Worm (Caenorhabditis elegans) whole organism, late embryonic: ENCODE results near the gene nlp-30.

Source experiments
- C38D4.7 ChIP-seq: fragments of 200-800 bp; sonication (Bioruptor generic); optimal IDR thresholded peaks from 2 replicates; lab custom pipeline; 2018; ENCODE audit warnings: mild to moderate bottlenecking, missing genetic modification characterization, moderate library complexity, missing compliant biosample characterization
- F13H6.1 ChIP-seq: sonication (generic microtip); optimal IDR thresholded peaks from 2 replicates; lab custom pipeline; 2016; ENCODE audit warnings: missing genetic modification characterization, missing compliant biosample characterization
- Y22D7AL.16 ChIP-seq: sonication (generic microtip); optimal IDR thresholded peaks from 2 replicates; lab custom pipeline; 2016; ENCODE audit warnings: missing genetic modification characterization, missing compliant biosample characterization
- ceh-18 ChIP-seq: sonication (generic microtip); optimal IDR thresholded peaks from 2 replicates; lab custom pipeline; 2016; ENCODE audit warnings: missing genetic modification characterization, missing compliant biosample characterization
- ceh-19 ChIP-seq: fragments of 200-800 bp; sonication (Bioruptor generic); optimal IDR thresholded peaks from 2 replicates; lab custom pipeline; 2018; ENCODE audit warnings: mild to moderate bottlenecking, missing genetic modification characterization, missing compliant biosample characterization
- ceh-22 ChIP-seq: sonication (generic microtip); optimal IDR thresholded peaks from 2 replicates; lab custom pipeline; 2017; ENCODE audit warnings: missing biosample characterization, missing genetic modification characterization
- ceh-31 ChIP-seq: sonication (generic microtip); optimal IDR thresholded peaks from 2 replicates; lab custom pipeline; 2016; ENCODE audit warnings: missing genetic modification characterization, missing compliant biosample characterization
- ceh-34 ChIP-seq: sonication (generic microtip); optimal IDR thresholded peaks from 2 replicates; lab custom pipeline; 2016; ENCODE audit warnings: mild to moderate bottlenecking, missing genetic modification characterization, missing compliant biosample characterization
- ceh-6 ChIP-seq: fragments of 200-800 bp; sonication (Bioruptor generic); optimal IDR thresholded peaks from 2 replicates; lab custom pipeline; 2018; ENCODE audit warnings: mild to moderate bottlenecking, missing genetic modification characterization, missing compliant biosample characterization
- ceh-9 ChIP-seq: sonication (generic microtip); optimal IDR thresholded peaks from 2 replicates; lab custom pipeline; 2016; ENCODE audit warnings: mild to moderate bottlenecking, missing genetic modification characterization, inconsistent platforms, missing compliant biosample characterization
- che-1 ChIP-seq: sonication (generic microtip); optimal IDR thresholded peaks from 2 replicates; lab custom pipeline; 2016; ENCODE audit warnings: mild to moderate bottlenecking, missing genetic modification characterization, missing compliant biosample characterization
- elt-4 ChIP-seq: sonication (generic microtip); optimal IDR thresholded peaks from 2 replicates; lab custom pipeline; 2016; ENCODE audit warnings: missing genetic modification characterization, missing compliant biosample characterization
- ets-4 ChIP-seq: sonication (generic microtip); optimal IDR thresholded peaks from 2 replicates; lab custom pipeline; 2016; ENCODE audit warnings: missing genetic modification characterization, missing compliant biosample characterization
- eyg-1 ChIP-seq: sonication (generic microtip); optimal IDR thresholded peaks from 2 replicates; lab custom pipeline; 2016; ENCODE audit warnings: missing genotype, missing genetic modification characterization, missing compliant biosample characterization
- hlh-13 ChIP-seq: fragments of 200-800 bp; sonication (Bioruptor generic); optimal IDR thresholded peaks from 2 replicates; lab custom pipeline; 2018; ENCODE audit warnings: mild to moderate bottlenecking, missing genetic modification characterization, missing compliant biosample characterization
- hlh-8 ChIP-seq: sonication (generic microtip); optimal IDR thresholded peaks from 2 replicates; lab custom pipeline; 2016; ENCODE audit warnings: missing genotype, missing genetic modification characterization, missing compliant biosample characterization
- nfya-1 ChIP-seq: sonication (generic microtip); optimal IDR thresholded peaks from 2 replicates; lab custom pipeline; 2017; ENCODE audit warnings: missing genetic modification characterization, mild to moderate bottlenecking, missing compliant biosample characterization, antibody characterized with exemption, moderate library complexity
- nhr-11 ChIP-seq: fragments of 150-350 bp; optimal IDR thresholded peaks from 2 replicates; lab custom pipeline; 2014; ENCODE audit warnings: missing biosample characterization, missing genetic modification characterization
- npax-4 ChIP-seq: sonication (generic microtip); optimal IDR thresholded peaks from 2 replicates; lab custom pipeline; 2016; ENCODE audit warnings: missing genetic modification characterization, missing compliant biosample characterization
- pat-9 ChIP-seq: fragments of 200-800 bp; sonication (Bioruptor generic); optimal IDR thresholded peaks from 2 replicates; lab custom pipeline; 2018; ENCODE audit warnings: mild to moderate bottlenecking, missing genetic modification characterization, moderate library complexity, missing compliant biosample characterization
- pha-4 ChIP-seq: fragments of 150-350 bp; optimal IDR thresholded peaks from 2 replicates; lab custom pipeline; 2018; ENCODE audit warnings: missing biosample characterization, missing genetic modification reagents, missing genetic modification characterization
- pqm-1 ChIP-seq: sonication (generic microtip); optimal IDR thresholded peaks from 2 replicates; lab custom pipeline; 2016; ENCODE audit warnings: missing genetic modification characterization, missing compliant biosample characterization
- ref-2 ChIP-seq: sonication (generic microtip); optimal IDR thresholded peaks from 2 replicates; lab custom pipeline; 2016; ENCODE audit warnings: missing genetic modification characterization, missing compliant biosample characterization
- sox-2 ChIP-seq: fragments of 200-800 bp; sonication (Bioruptor generic); IDR thresholded peaks from 2 replicates; pipeline ENCODE4 v1.3.6; 2022; ENCODE audit warnings: missing genetic modification reagents, missing genetic modification characterization, missing compliant biosample characterization
- tbx-2 ChIP-seq: sonication (generic microtip); optimal IDR thresholded peaks from 2 replicates; lab custom pipeline; 2016; ENCODE audit warnings: missing genetic modification characterization, missing compliant biosample characterization
- unc-42 ChIP-seq: sonication (generic microtip); optimal IDR thresholded peaks from 2 replicates; lab custom pipeline; 2016; ENCODE audit warnings: missing genotype, missing genetic modification characterization, missing compliant biosample characterization
- zip-5 ChIP-seq: sonication (generic microtip); optimal IDR thresholded peaks from 2 replicates; lab custom pipeline; 2016; ENCODE audit warnings: missing genetic modification characterization, missing compliant biosample characterization

nlp-30 gene

DNA sequence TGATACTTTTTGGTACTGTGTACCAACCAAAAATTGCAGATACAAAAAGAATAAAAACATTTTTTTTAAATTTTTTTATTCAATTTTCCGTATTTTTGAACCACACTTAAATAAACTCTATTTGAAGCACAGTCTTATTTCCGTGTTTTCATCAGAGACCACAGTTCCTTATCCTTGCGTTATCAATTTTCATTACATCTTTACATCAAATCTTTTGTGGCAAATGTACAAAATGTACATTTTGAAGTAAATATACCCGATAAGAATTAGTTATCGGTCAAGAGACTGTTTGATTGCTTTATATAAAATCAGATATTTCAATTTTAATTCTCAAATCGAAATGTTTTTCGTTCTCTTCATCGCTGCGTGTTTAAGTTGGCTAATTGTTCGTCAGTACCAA, 40.5 kb downstream of the nlp-30 start, which contains the start of gene cyp-35A3:
TSS of gene cyp-35A3 (plus strand) at position 301 of the 400 bp plus-strand sequence.
- TF ChIP-seq pha-4 (no peak), Y22D7AL.16 (no peak), pat-9 (tag; lab: Kevin White, UChicago) (no peak), hlh-13 (GFP tag; lab: Kevin White, UChicago) (no peak), che-1 (tag; lab: Kevin White, UChicago) (no peak), ets-4 (tag; lab: Kevin White, UChicago) (no peak), ceh-22 (no peak), eyg-1 (tag; lab: Kevin White, UChicago) (no peak), tbx-2 (tag; lab: Kevin White, UChicago) (no peak)

DNA sequence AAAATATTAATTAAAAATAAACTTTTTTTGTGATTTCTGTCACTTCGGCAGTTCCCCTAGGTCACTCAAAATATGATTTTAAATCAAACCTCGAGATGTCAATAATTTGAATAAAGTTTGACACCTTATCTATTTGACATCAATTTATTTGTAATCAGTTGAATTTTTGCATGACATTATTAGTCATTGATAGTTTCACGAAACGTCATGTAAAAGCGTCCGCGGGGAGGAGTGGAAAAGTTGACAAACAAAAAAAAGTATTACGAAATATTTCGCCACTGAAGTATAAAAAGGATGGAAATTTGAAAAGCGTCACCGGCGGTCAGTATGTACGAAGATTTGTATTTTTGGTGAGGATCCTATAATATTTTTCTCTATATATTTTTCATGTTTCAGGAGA, 43.0 kb downstream of the nlp-30 start, which contains the start of gene K09D9.1:
TSS of gene K09D9.1 (plus strand) at position 271 of the 400 bp plus-strand sequence.
- TF ChIP-seq elt-4 (tag; lab: Kevin White, UChicago) = no peak

DNA sequence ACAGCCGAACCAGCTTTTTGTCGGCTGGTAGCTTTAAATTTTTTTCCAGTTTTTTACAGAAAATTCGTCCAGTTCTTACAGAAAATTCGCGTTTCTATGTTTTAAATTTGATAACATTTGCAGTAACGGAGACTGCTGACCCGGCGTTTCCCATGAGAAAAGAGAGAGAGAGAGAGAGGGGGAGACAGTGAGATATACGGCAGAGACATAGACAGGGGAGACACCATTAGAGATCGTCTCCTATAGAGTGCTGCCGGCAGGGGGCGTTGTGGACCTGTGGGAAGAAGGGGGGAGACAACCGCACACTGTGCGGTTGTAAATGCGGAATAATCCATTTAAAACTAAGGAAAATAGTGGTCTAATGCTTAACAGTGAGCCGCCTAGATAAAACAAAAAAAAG, 47.8 kb downstream of the nlp-30 start:
- TF ChIP-seq nhr-11 (tag; lab: Kevin White, UChicago) = no peak
- TF ChIP-seq ref-2 (tag; lab: Kevin White, UChicago) = peak; percentile 60
- TF ChIP-seq hlh-8 (tag; lab: Kevin White, UChicago) = no peak
- TF ChIP-seq ceh-6 (GFP tag; lab: Kevin White, UChicago) = no peak
- TF ChIP-seq ceh-31 (tag; lab: Kevin White, UChicago) = peak; percentile 31
- peak; percentile 3 for TF ChIP-seq unc-42
- no peak for TF ChIP-seq ceh-18 (tag; lab: Kevin White, UChicago)
- TF ChIP-seq ceh-34 = no peak
- TF ChIP-seq nfya-1 = peak; percentile 49

DNA sequence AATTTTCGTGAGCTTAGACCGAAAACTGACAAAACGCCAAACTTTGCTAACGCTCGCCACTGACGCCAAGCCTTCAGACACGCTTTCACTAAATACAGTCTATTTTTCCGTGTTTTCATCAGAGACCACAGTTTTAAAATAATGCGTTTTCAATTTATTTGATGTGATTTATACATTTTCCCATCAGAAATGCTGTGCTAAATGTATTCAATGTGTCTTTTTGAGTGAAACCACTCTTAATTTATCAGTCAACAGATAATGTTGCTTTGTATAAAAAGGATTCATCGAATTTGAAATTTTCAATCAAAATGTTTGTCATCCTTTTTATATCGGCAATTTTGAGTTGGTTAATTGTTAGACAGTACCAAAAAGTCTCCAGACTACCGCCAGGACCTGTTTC, 49.5 kb downstream of the nlp-30 start, which contains the start of gene cyp-35A4:
TSS of gene cyp-35A4 (plus strand) at position 301 of the 400 bp plus-strand sequence.
- no peak for TF ChIP-seq npax-4 (tag; lab: Kevin White, UChicago)
- no peak for TF ChIP-seq pqm-1 (tag; lab: Kevin White, UChicago)
- TF ChIP-seq che-1 (tag; lab: Kevin White, UChicago) = no peak
- no peak for TF ChIP-seq sox-2 (GFP tag; lab: Robert Waterston, UW)
- no peak for TF ChIP-seq ceh-19 (GFP tag; lab: Kevin White, UChicago)
- no peak for TF ChIP-seq F13H6.1 (tag; lab: Kevin White, UChicago)
- TF ChIP-seq ceh-18 (tag; lab: Kevin White, UChicago) = no peak
- no peak for TF ChIP-seq zip-5 (tag; lab: Kevin White, UChicago)
- no peak for TF ChIP-seq ceh-9 (tag; lab: Kevin White, UChicago)
- no peak for TF ChIP-seq eyg-1 (tag; lab: Kevin White, UChicago)
- TF ChIP-seq C38D4.7 (GFP tag; lab: Kevin White, UChicago) = no peak
